Fruit fly (Drosophila melanogaster) whole organism, prepupa: Measurements from ENCODE around the gene Tg.

ENCODE experiments used
- Blimp-1 ChIP-seq: fragments of 200-800 bp; sonication (Bioruptor generic); optimal IDR thresholded peaks from 3 replicates; lab custom pipeline; 2017; ENCODE audit warnings: missing biosample characterization, missing genetic modification characterization, mild to moderate bottlenecking, moderate library complexity, missing genetic modification reagents
- CG10669 ChIP-seq: fragments of 200-800 bp; sonication (Bioruptor generic); optimal IDR thresholded peaks from 3 replicates; lab custom pipeline; 2018; ENCODE audit warnings: missing biosample characterization, mild to moderate bottlenecking, missing genetic modification characterization, moderate library complexity
- CG11294 ChIP-seq: fragments of 200-800 bp; sonication (Bioruptor generic); IDR thresholded peaks from 2 replicates; pipeline ENCODE4 v1.3.6; 2022; ENCODE audit warnings: missing biosample characterization, missing genetic modification characterization
- CG11762 ChIP-seq: fragments of 200-800 bp; sonication (Bioruptor generic); optimal IDR thresholded peaks from 3 replicates; lab custom pipeline; 2016; ENCODE audit warnings: missing biosample characterization, missing genetic modification characterization; ENCODE audit not compliant: insufficient read depth
- CG11902 ChIP-seq: fragments of 200-800 bp; sonication (Bioruptor generic); optimal IDR thresholded peaks from 3 replicates; lab custom pipeline; 2016; ENCODE audit warnings: missing biosample characterization, missing genetic modification characterization
- CG15336 ChIP-seq: fragments of 200-800 bp; sonication (Bioruptor generic); IDR thresholded peaks from 2 replicates; pipeline ENCODE4 v1.3.6; 2022; ENCODE audit warnings: missing biosample characterization, missing genetic modification characterization
- CG1621 ChIP-seq: fragments of 200-800 bp; sonication (Bioruptor generic); optimal IDR thresholded peaks from 3 replicates; lab custom pipeline; 2018; ENCODE audit warnings: missing biosample characterization, mild to moderate bottlenecking, missing genetic modification characterization
- CG3032 ChIP-seq: fragments of 200-800 bp; optimal IDR thresholded peaks from 2 replicates; lab custom pipeline; 2019; ENCODE audit warnings: missing biosample characterization, mild to moderate bottlenecking, missing genetic modification characterization, moderate library complexity
- CG32006 ChIP-seq: fragments of 200-800 bp; sonication (Bioruptor generic); optimal IDR thresholded peaks from 3 replicates; lab custom pipeline; 2017; ENCODE audit warnings: missing biosample characterization, mild to moderate bottlenecking, missing genetic modification characterization
- CG3919 ChIP-seq: fragments of 200-800 bp; sonication (Bioruptor generic); optimal IDR thresholded peaks from 3 replicates; lab custom pipeline; 2016; ENCODE audit warnings: missing biosample characterization, missing genetic modification characterization
- CG4318 ChIP-seq: fragments of 200-800 bp; sonication (Bioruptor generic); optimal IDR thresholded peaks from 3 replicates; lab custom pipeline; 2017; ENCODE audit warnings: missing biosample characterization, mild to moderate bottlenecking, missing genetic modification characterization
- CG6163 ChIP-seq: fragments of 200-800 bp; sonication (Bioruptor generic); IDR thresholded peaks from 3 replicates; pipeline ENCODE4 v1.3.6; 2022; ENCODE audit warnings: missing biosample characterization, missing genetic modification characterization
- CG6276 ChIP-seq: fragments of 200-800 bp; sonication (Bioruptor generic); optimal IDR thresholded peaks from 2 replicates; lab custom pipeline; 2017; ENCODE audit warnings: missing biosample characterization, mild to moderate bottlenecking, missing genetic modification characterization
- CG6808 ChIP-seq: fragments of 200-800 bp; sonication (Bioruptor generic); optimal IDR thresholded peaks from 3 replicates; lab custom pipeline; 2017; ENCODE audit warnings: missing biosample characterization, missing genetic modification characterization, mild to moderate bottlenecking, moderate library complexity, missing genetic modification reagents
- CG7368 ChIP-seq: fragments of 200-800 bp; sonication (Bioruptor generic); optimal IDR thresholded peaks from 3 replicates; lab custom pipeline; 2016; ENCODE audit warnings: missing biosample characterization, missing genetic modification characterization
- CG8119 ChIP-seq: fragments of 200-800 bp; sonication (Bioruptor generic); IDR thresholded peaks from 3 replicates; pipeline ENCODE4 v1.3.6; 2022; ENCODE audit warnings: missing biosample characterization, missing genetic modification characterization
- CG9139 ChIP-seq: fragments of 200-800 bp; sonication (Bioruptor generic); optimal IDR thresholded peaks from 3 replicates; lab custom pipeline; 2017; ENCODE audit warnings: missing biosample characterization, mild to moderate bottlenecking, missing genetic modification characterization
- Eip75B ChIP-seq: fragments of 200-800 bp; sonication (Bioruptor generic); optimal IDR thresholded peaks from 3 replicates; lab custom pipeline; 2016; ENCODE audit warnings: missing biosample characterization, missing genetic modification characterization
- Eip78C ChIP-seq: fragments of 200-800 bp; sonication (Bioruptor generic); peaks from one replicate; lab custom pipeline; 2016; ENCODE audit warnings: missing biosample characterization, missing genetic modification characterization
- Eip93F ChIP-seq: fragments of 200-800 bp; sonication (Bioruptor generic); optimal IDR thresholded peaks from 2 replicates; lab custom pipeline; 2016; ENCODE audit warnings: missing biosample characterization, mild to moderate bottlenecking, missing genetic modification characterization
- Gug ChIP-seq: fragments of 200-800 bp; sonication (Bioruptor generic); IDR thresholded peaks from 2 replicates; pipeline ENCODE4 v1.3.6; 2022; ENCODE audit warnings: missing biosample characterization, missing genetic modification characterization
- Hr38 ChIP-seq: sonication (Bioruptor generic); optimal IDR thresholded peaks from 2 replicates; lab custom pipeline; 2016; ENCODE audit warnings: missing biosample characterization, missing genetic modification characterization
- Hr39 ChIP-seq: fragments of 200-800 bp; sonication (Bioruptor generic); optimal IDR thresholded peaks from 2 replicates; lab custom pipeline; 2016; ENCODE audit warnings: missing biosample characterization, missing genetic modification characterization
- Hr4 ChIP-seq: fragments of 200-800 bp; sonication (Bioruptor generic); optimal IDR thresholded peaks from 3 replicates; lab custom pipeline; 2016; ENCODE audit warnings: missing biosample characterization, missing genetic modification characterization
- Lpt ChIP-seq: fragments of 200-800 bp; sonication (Bioruptor generic); optimal IDR thresholded peaks from 3 replicates; lab custom pipeline; 2016; ENCODE audit warnings: missing biosample characterization, missing genetic modification characterization
- Met ChIP-seq: fragments of 200-800 bp; sonication (Bioruptor generic); optimal IDR thresholded peaks from 3 replicates; lab custom pipeline; 2016; ENCODE audit warnings: missing biosample characterization, missing genetic modification characterization
- OdsH ChIP-seq: fragments of 200-800 bp; sonication (Bioruptor generic); optimal IDR thresholded peaks from 3 replicates; lab custom pipeline; 2016; ENCODE audit warnings: missing biosample characterization, missing genetic modification characterization
- Smox ChIP-seq: fragments of 200-800 bp; sonication (Bioruptor generic); optimal IDR thresholded peaks from 3 replicates; lab custom pipeline; 2016; ENCODE audit warnings: missing biosample characterization, missing genetic modification characterization
- Sox102F ChIP-seq: fragments of 200-800 bp; sonication (Bioruptor generic); optimal IDR thresholded peaks from 2 replicates; lab custom pipeline; 2016; ENCODE audit warnings: missing biosample characterization, mild to moderate bottlenecking, missing genetic modification characterization
- Sox14 ChIP-seq: fragments of 200-800 bp; sonication (Bioruptor generic); optimal IDR thresholded peaks from 3 replicates; lab custom pipeline; 2016; ENCODE audit warnings: missing biosample characterization, missing genetic modification characterization
- Sox15 ChIP-seq: fragments of 200-800 bp; sonication (Bioruptor generic); optimal IDR thresholded peaks from 3 replicates; lab custom pipeline; 2016; ENCODE audit warnings: missing biosample characterization, missing genetic modification characterization
- achi ChIP-seq: fragments of 200-800 bp; sonication (Bioruptor generic); optimal IDR thresholded peaks from 3 replicates; lab custom pipeline; 2016; ENCODE audit warnings: missing biosample characterization, missing genetic modification characterization
- acj6 ChIP-seq: fragments of 200-800 bp; sonication (Bioruptor generic); optimal IDR thresholded peaks from 3 replicates; lab custom pipeline; 2016; ENCODE audit warnings: missing biosample characterization, missing genetic modification characterization
- dac ChIP-seq: fragments of 200-800 bp; sonication (Bioruptor generic); optimal IDR thresholded peaks from 2 replicates; lab custom pipeline; 2017; ENCODE audit warnings: missing biosample characterization, mild to moderate bottlenecking, missing genetic modification characterization
- dsx ChIP-seq: fragments of 200-800 bp; optimal IDR thresholded peaks from 3 replicates; lab custom pipeline; 2019; ENCODE audit warnings: missing biosample characterization, mild to moderate bottlenecking, missing genetic modification characterization, moderate library complexity; ENCODE audit not compliant: poor library complexity, severe bottlenecking
- eg ChIP-seq: fragments of 200-800 bp; sonication (Bioruptor generic); IDR thresholded peaks from 3 replicates; pipeline ENCODE4 v1.3.6; 2022; ENCODE audit warnings: missing biosample characterization, missing genetic modification characterization
- esn ChIP-seq: fragments of 200-800 bp; sonication (Bioruptor generic); optimal IDR thresholded peaks from 2 replicates; lab custom pipeline; 2016; ENCODE audit warnings: missing biosample characterization, mild to moderate bottlenecking, missing genetic modification characterization, moderate library complexity
- fd59A ChIP-seq: fragments of 200-800 bp; sonication (Bioruptor generic); optimal IDR thresholded peaks from 2 replicates; lab custom pipeline; 2017; ENCODE audit warnings: missing biosample characterization, mild to moderate bottlenecking, missing genetic modification characterization, missing genetic modification reagents
- fd85E ChIP-seq: fragments of 200-800 bp; sonication (Bioruptor generic); optimal IDR thresholded peaks from 3 replicates; lab custom pipeline; 2016; ENCODE audit warnings: missing biosample characterization, missing genetic modification characterization
- fkh ChIP-seq: fragments of 200-800 bp; sonication (Bioruptor generic); optimal IDR thresholded peaks from 3 replicates; lab custom pipeline; 2017; ENCODE audit warnings: missing biosample characterization, mild to moderate bottlenecking, missing genetic modification characterization, moderate library complexity
- lz ChIP-seq: fragments of 200-800 bp; sonication (Bioruptor generic); optimal IDR thresholded peaks from 3 replicates; lab custom pipeline; 2016; ENCODE audit warnings: missing biosample characterization, missing genetic modification characterization
- net ChIP-seq: fragments of 200-800 bp; sonication (Bioruptor generic); optimal IDR thresholded peaks from 3 replicates; lab custom pipeline; 2016; ENCODE audit warnings: missing biosample characterization, missing genetic modification characterization
- pdm3 ChIP-seq: fragments of 200-800 bp; sonication (Bioruptor generic); optimal IDR thresholded peaks from 3 replicates; lab custom pipeline; 2016; ENCODE audit warnings: missing biosample characterization, missing genetic modification characterization
- salr ChIP-seq, 2 experiments: fragments of 200-800 bp; sonication (Bioruptor generic); optimal IDR thresholded peaks; 3 replicates each; lab custom pipeline; 2016 to 2018; ENCODE audit warnings: missing biosample characterization in 2 of 2, missing genetic modification characterization in 2 of 2, mild to moderate bottlenecking in 1 of 2
- spab ChIP-seq: fragments of 200-800 bp; sonication (Bioruptor generic); optimal IDR thresholded peaks from 2 replicates; lab custom pipeline; 2017; ENCODE audit warnings: missing biosample characterization, mild to moderate bottlenecking, missing genetic modification characterization, missing genetic modification reagents
- svp ChIP-seq: fragments of 200-800 bp; sonication (Bioruptor generic); peaks from one replicate; lab custom pipeline; 2016; ENCODE audit warnings: missing biosample characterization, missing genetic modification characterization
- topi ChIP-seq: fragments of 200-800 bp; sonication (Bioruptor generic); optimal IDR thresholded peaks from 3 replicates; lab custom pipeline; 2016; ENCODE audit warnings: missing biosample characterization, missing genetic modification characterization
- vri ChIP-seq: fragments of 200-800 bp; sonication (Bioruptor generic); optimal IDR thresholded peaks from 3 replicates; lab custom pipeline; 2016; ENCODE audit warnings: missing biosample characterization, mild to moderate bottlenecking, missing genetic modification characterization

Tg gene

dm6 chr2L:8033756-8034155 lies 22.6 kb downstream of the Tg start:
- peak; percentile 46; the same call in 1 of the 3 replicates for TF ChIP-seq CG8119 (GFP tag; lab: Robert Waterston, UW)
- peak; percentile 70 for TF ChIP-seq Eip78C (GFP tag; lab: Kevin White, UChicago)
- TF ChIP-seq salr (GFP tag; optimal IDR thresholded peaks at IDR 0.05; lab: Kevin White, UChicago) = no peak
- no peak for TF ChIP-seq CG6808 (GFP tag; lab: Kevin White, UChicago)
- no peak for TF ChIP-seq net (GFP tag; lab: Kevin White, UChicago)
- peak; percentile 1 for TF ChIP-seq CG3919 (GFP tag; lab: Kevin White, UChicago)
- no peak for TF ChIP-seq OdsH (GFP tag; lab: Kevin White, UChicago)
- TF ChIP-seq topi = peak; percentile 28
- no peak for TF ChIP-seq Hr38 (GFP tag; lab: Kevin White, UChicago)
- no peak for TF ChIP-seq CG6276 (GFP tag; lab: Kevin White, UChicago)
- 0 out of 3 replicates have a peak, but pooled peaks have one; percentile 9 for TF ChIP-seq eg (GFP tag; lab: Robert Waterston, UW)
- peak; percentile 49; the same call in 1 of the 2 replicates for TF ChIP-seq CG15336 (GFP tag; lab: Robert Waterston, UW)
- TF ChIP-seq Sox14 (GFP tag; lab: Kevin White, UChicago) = peak; percentile 11
- no peak for TF ChIP-seq dac
- peak; percentile 32 for TF ChIP-seq esn
- TF ChIP-seq dsx (GFP tag; lab: Kevin White, UChicago) = no peak
- no peak for TF ChIP-seq CG11294 (GFP tag; lab: Robert Waterston, UW)
- TF ChIP-seq Hr39 = peak; percentile 10
- TF ChIP-seq vri (GFP tag; lab: Kevin White, UChicago) = no peak
- TF ChIP-seq Eip75B (GFP tag; lab: Kevin White, UChicago) = peak; percentile 3
- TF ChIP-seq lz (GFP tag; lab: Kevin White, UChicago) = no peak
- TF ChIP-seq Gug (GFP tag; lab: Robert Waterston, UW) = no peak
- TF ChIP-seq pdm3 (GFP tag; lab: Kevin White, UChicago) = peak; percentile 5
- TF ChIP-seq achi = peak; percentile 28
- no peak for TF ChIP-seq CG10669 (GFP tag; lab: Kevin White, UChicago)
- no peak for TF ChIP-seq CG7368 (GFP tag; lab: Kevin White, UChicago)
- 0 out of 3 replicates have a peak, but pooled peaks have one; percentile 39 for TF ChIP-seq CG6163 (GFP tag; lab: Robert Waterston, UW)

dm6 chr2L:8034734-8035133 lies 23.5 kb downstream of the Tg start:
- peak; percentile 37 for TF ChIP-seq fd59A (GFP tag; lab: Kevin White, UChicago)
- TF ChIP-seq dac = peak; percentile 11
- peak; percentile 65 for TF ChIP-seq net (GFP tag; lab: Kevin White, UChicago)
- peak; percentile 39 for TF ChIP-seq Hr39
- TF ChIP-seq CG6276 (GFP tag; lab: Kevin White, UChicago) = no peak
- TF ChIP-seq CG3032 (tag; lab: Kevin White, UChicago) = peak; percentile 36
- TF ChIP-seq CG7368 (GFP tag; lab: Kevin White, UChicago) = peak; percentile 34
- peak; percentile 23 for TF ChIP-seq Smox
- no peak for TF ChIP-seq CG9139
- TF ChIP-seq CG11902 (GFP tag; lab: Kevin White, UChicago) = no peak
- TF ChIP-seq Sox102F = no peak
- TF ChIP-seq topi = peak; percentile 32
- peak; percentile 22 for TF ChIP-seq vri (GFP tag; lab: Kevin White, UChicago)
- peak; percentile 2 for TF ChIP-seq Sox15 (GFP tag; lab: Kevin White, UChicago)
- TF ChIP-seq Hr4 = peak; percentile 76
- peak; percentile 85 for TF ChIP-seq CG32006 (GFP tag; lab: Kevin White, UChicago)
- TF ChIP-seq Eip93F (GFP tag; lab: Kevin White, UChicago) = no peak
- peak; percentile 63 for TF ChIP-seq Eip75B (GFP tag; lab: Kevin White, UChicago)
- TF ChIP-seq CG6163 (GFP tag; lab: Robert Waterston, UW) = peak; percentile 83
- peak; percentile 71 for TF ChIP-seq Sox14 (GFP tag; lab: Kevin White, UChicago)
- TF ChIP-seq CG1621 (tag; lab: Kevin White, UChicago) = peak; percentile 41
- TF ChIP-seq eg (GFP tag; lab: Robert Waterston, UW) = peak; percentile 91
- TF ChIP-seq Hr38 (GFP tag; lab: Kevin White, UChicago) = no peak
- no peak for TF ChIP-seq Blimp-1 (GFP tag; lab: Kevin White, UChicago)
- peak; percentile 31 for TF ChIP-seq lz (GFP tag; lab: Kevin White, UChicago)
- TF ChIP-seq Met (GFP tag; lab: Kevin White, UChicago) = no peak
- no peak for TF ChIP-seq fd85E (GFP tag; lab: Kevin White, UChicago)
- TF ChIP-seq fkh (GFP tag; lab: Kevin White, UChicago) = no peak
- TF ChIP-seq CG11762 (GFP tag; lab: Kevin White, UChicago) = peak; percentile 28
- TF ChIP-seq Lpt (GFP tag; lab: Kevin White, UChicago) = peak; percentile 71
- TF ChIP-seq achi = peak; percentile 62
- TF ChIP-seq acj6 = peak; percentile 54
- TF ChIP-seq salr (GFP tag; optimal IDR thresholded peaks at IDR 0.05; lab: Kevin White, UChicago) = peak in 1 of 2 experiments; percentile 19
- no peak for TF ChIP-seq spab (GFP tag; lab: Kevin White, UChicago)
- TF ChIP-seq CG4318 (GFP tag; lab: Kevin White, UChicago) = no peak
- peak; percentile 86 for TF ChIP-seq Eip78C (GFP tag; lab: Kevin White, UChicago)
- no peak for TF ChIP-seq svp (GFP tag; lab: Kevin White, UChicago)
